Worm (Caenorhabditis elegans) whole organism, early embryonic: ENCODE measurements around the gene sri-9.

Source experiments
- B0310.2 ChIP-seq: sonication (generic microtip); optimal IDR thresholded peaks from 2 replicates; lab custom pipeline; 2016; ENCODE audit warnings: mild to moderate bottlenecking, missing genetic modification characterization, missing compliant biosample characterization
- F13C5.2 ChIP-seq: sonication (generic microtip); optimal IDR thresholded peaks from 2 replicates; lab custom pipeline; 2017; ENCODE audit warnings: mild to moderate bottlenecking, missing genetic modification characterization, inconsistent platforms, missing compliant biosample characterization
- aly-1 ChIP-seq: sonication (generic microtip); optimal IDR thresholded peaks from 2 replicates; lab custom pipeline; 2016; ENCODE audit warnings: missing genetic modification characterization, missing compliant biosample characterization
- ama-1 ChIP-seq: fragments of 150-350 bp; optimal IDR thresholded peaks from 2 replicates; lab custom pipeline; 2014
- ceh-13 ChIP-seq: fragments of 200-800 bp; sonication (Bioruptor generic); optimal IDR thresholded peaks from 2 replicates; lab custom pipeline; 2018; ENCODE audit warnings: mild to moderate bottlenecking, missing genetic modification characterization, missing compliant biosample characterization
- ceh-36 ChIP-seq: sonication (generic microtip); optimal IDR thresholded peaks from 2 replicates; lab custom pipeline; 2016; ENCODE audit warnings: missing genetic modification characterization, inconsistent platforms, missing compliant biosample characterization
- ets-7 ChIP-seq: sonication (generic microtip); optimal IDR thresholded peaks from 2 replicates; lab custom pipeline; 2016; ENCODE audit warnings: missing genotype, missing genetic modification characterization, missing compliant biosample characterization
- flt-1 ChIP-seq: fragments of 200-800 bp; sonication (Bioruptor generic); IDR thresholded peaks from 2 replicates; pipeline ENCODE4 v1.3.6; 2022; ENCODE audit warnings: missing genetic modification characterization, missing compliant biosample characterization
- hmbx-1 ChIP-seq: sonication (generic microtip); optimal IDR thresholded peaks from 2 replicates; lab custom pipeline; 2016; ENCODE audit warnings: mild to moderate bottlenecking, missing genetic modification characterization, missing compliant biosample characterization
- hmg-4 ChIP-seq: fragments of 200-800 bp; sonication (Bioruptor generic); optimal IDR thresholded peaks from 2 replicates; lab custom pipeline; 2018; ENCODE audit warnings: mild to moderate bottlenecking, missing genetic modification characterization, missing compliant biosample characterization
- hnd-1 ChIP-seq: sonication (generic microtip); optimal IDR thresholded peaks from 2 replicates; lab custom pipeline; 2016; ENCODE audit warnings: missing genetic modification characterization, missing compliant biosample characterization
- pes-1 ChIP-seq: fragments of 200-800 bp; sonication (Bioruptor generic); IDR thresholded peaks from 2 replicates; pipeline ENCODE4 v1.3.6; 2022; ENCODE audit warnings: missing genetic modification reagents, missing genetic modification characterization, missing compliant biosample characterization
- scrt-1 ChIP-seq: fragments of 200-800 bp; sonication (Bioruptor generic); IDR thresholded peaks from 2 replicates; pipeline ENCODE4 v1.3.6; 2022; ENCODE audit warnings: missing genetic modification characterization, missing compliant biosample characterization
- sea-1 ChIP-seq: fragments of 200-800 bp; sonication (Bioruptor generic); conservative IDR thresholded peaks from 2 replicates; pipeline ENCODE4 v1.3.6; 2022; ENCODE audit warnings: missing genetic modification characterization, missing compliant biosample characterization
- tbx-11 ChIP-seq: fragments of 200-800 bp; sonication (Bioruptor generic); IDR thresholded peaks from 2 replicates; pipeline ENCODE4 v1.3.6; 2022; ENCODE audit warnings: missing genetic modification characterization, missing compliant biosample characterization
- tbx-37 ChIP-seq: fragments of 200-800 bp; sonication (Bioruptor generic); conservative IDR thresholded peaks from 2 replicates; pipeline ENCODE4 v1.3.6; 2022; ENCODE audit warnings: missing genetic modification reagents, missing genetic modification characterization, missing compliant biosample characterization
- tra-4 ChIP-seq: sonication (generic microtip); optimal IDR thresholded peaks from 2 replicates; lab custom pipeline; 2017; ENCODE audit warnings: missing genetic modification characterization, missing compliant biosample characterization

sri-9 gene

ce11 chrV:17042263-17042662, 41.0 kb downstream of the sri-9 start, which contains the start of gene hpo-33:
Gene hpo-33, plus strand, starts transcription at chrV:17042563.
- no peak for TF ChIP-seq F13C5.2 (tag; lab: Kevin White, UChicago)
- no peak for TF ChIP-seq ceh-36
- TF ChIP-seq ceh-13 (GFP tag; lab: Kevin White, UChicago): no peak
- TF ChIP-seq ets-7: no peak
- no peak for TF ChIP-seq hmg-4 (GFP tag; lab: Kevin White, UChicago)
- TF ChIP-seq aly-1 (tag; lab: Kevin White, UChicago): no peak
- no peak for TF ChIP-seq sea-1 (GFP tag; lab: Robert Waterston, UW)
- TF ChIP-seq scrt-1: no peak
- TF ChIP-seq tbx-11 (GFP tag; lab: Robert Waterston, UW): no peak
- TF ChIP-seq tbx-37: no peak
- TF ChIP-seq B0310.2 (tag; lab: Kevin White, UChicago): no peak
- no peak for TF ChIP-seq hmbx-1 (tag; lab: Kevin White, UChicago)
- TF ChIP-seq pes-1 (GFP tag; lab: Robert Waterston, UW): no peak
- TF ChIP-seq hnd-1 (tag; lab: Kevin White, UChicago): no peak
- TF ChIP-seq tra-4: no peak
- no peak for TF ChIP-seq ama-1 (lab: Kevin White, UChicago)
- no peak for TF ChIP-seq flt-1 (GFP tag; lab: Robert Waterston, UW)

- TF ChIP-seq sea-1 (GFP tag; lab: Robert Waterston, UW): no peak
- TF ChIP-seq tra-4: no peak
- TF ChIP-seq F13C5.2 (tag; lab: Kevin White, UChicago): no peak
- no peak for TF ChIP-seq pes-1 (GFP tag; lab: Robert Waterston, UW)
- TF ChIP-seq aly-1 (tag; lab: Kevin White, UChicago): no peak
- TF ChIP-seq hmg-4 (GFP tag; lab: Kevin White, UChicago): no peak
- TF ChIP-seq flt-1 (GFP tag; lab: Robert Waterston, UW): no peak
- TF ChIP-seq B0310.2 (tag; lab: Kevin White, UChicago): no peak
- TF ChIP-seq ama-1 (lab: Kevin White, UChicago): no peak
- no peak for TF ChIP-seq ceh-36
- no peak for TF ChIP-seq ets-7
These were observed 43.2 kb downstream of the sri-9 start, which contains the start of gene F28B1.2 for ce11 chrV:17044500-17044899. Gene F28B1.2, plus strand, starts transcription at chrV:17044800.
